Worm (Caenorhabditis elegans): ENCODE measurements around the gene fipr-9.

DNA sequence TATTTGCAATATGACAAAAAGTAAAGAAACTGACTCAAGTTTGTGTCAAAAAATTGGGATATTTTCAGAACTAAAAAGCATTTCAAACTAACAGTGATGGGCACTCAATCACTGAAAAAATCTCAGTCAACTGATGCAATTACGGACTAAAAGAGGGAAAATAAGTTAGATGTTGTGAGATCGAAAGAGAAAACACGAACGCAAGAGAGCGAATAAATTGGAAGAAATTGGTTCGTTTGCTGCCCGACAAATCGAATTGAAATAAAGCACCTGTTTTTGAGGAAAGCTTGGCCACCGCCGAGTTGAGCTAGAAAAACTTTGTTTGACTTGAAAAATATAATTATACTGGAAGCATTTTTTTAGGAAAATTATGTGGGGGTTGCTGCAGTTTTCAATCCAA is 44.6 kb downstream of the fipr-9 start:
- TF ChIP-seq elt-2 (tag; optimal IDR thresholded peaks at IDR 0.05), result no peak
- TF ChIP-seq ceh-24 (tag; optimal IDR thresholded peaks at IDR 0.05), result no peak
- TF ChIP-seq Y22D7AL.16 (tag; optimal IDR thresholded peaks at IDR 0.05), result no peak
- no peak for TF ChIP-seq unc-3 (GFP tag; conservative IDR thresholded peaks at IDR 0.05)
- no peak for TF ChIP-seq unc-3 (tag; optimal IDR thresholded peaks at IDR 0.05)

Data from whole organism, late embryonic.